Fruit fly (Drosophila melanogaster) S2 (cell line): ENCODE results near the gene CG17572.

ENCODE experiments used
- CG8478 ChIP-seq: fragments of >200 bp; optimal IDR thresholded peaks from 2 replicates; lab custom pipeline; 2018
- CTCF ChIP-seq, 2 experiments: fragments of >200 bp; optimal IDR thresholded peaks; 2 replicates each; lab custom pipeline; 2018

DNA sequence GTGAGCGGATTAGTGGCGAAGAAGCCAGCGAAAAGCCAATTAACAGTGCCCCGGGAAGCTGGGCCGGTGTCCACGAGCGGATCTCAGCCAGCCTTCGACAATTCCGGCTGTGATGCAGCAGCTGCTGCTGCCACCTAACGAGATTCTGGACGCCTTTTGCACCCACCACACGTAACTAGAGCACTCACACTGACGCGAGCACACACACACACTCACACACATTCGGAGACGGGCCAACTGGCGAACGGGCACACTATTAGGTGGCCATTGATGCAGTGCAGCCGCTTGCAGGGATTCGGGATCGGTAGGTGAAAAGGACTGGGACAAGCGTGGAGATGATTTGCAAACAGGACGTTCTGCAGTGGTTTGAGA lies 19.4 kb downstream of the CG17572 start:
- no peak for TF ChIP-seq CG8478 (lab: Kevin White, UChicago)
- TF ChIP-seq CTCF (optimal IDR thresholded peaks at IDR 0.05; lab: Kevin White, UChicago): no peak
